Worm (Caenorhabditis elegans): Measurements from ENCODE around the gene rsu-1.

- no peak for TF ChIP-seq unc-39 (tag; optimal IDR thresholded peaks at IDR 0.05)
- no peak for TF ChIP-seq unc-62 (GFP tag; optimal IDR thresholded peaks at IDR 0.05)
- no peak for TF ChIP-seq nhr-76 (tag; optimal IDR thresholded peaks at IDR 0.05)
- TF ChIP-seq snpc-4 (tag; optimal IDR thresholded peaks at IDR 0.05): no peak
- TF ChIP-seq nhr-12 (tag; optimal IDR thresholded peaks at IDR 0.05): no peak
- TF ChIP-seq sptf-1 (tag; optimal IDR thresholded peaks at IDR 0.05): no peak
- TF ChIP-seq ztf-11 (tag; optimal IDR thresholded peaks at IDR 0.05): no peak
- no peak for TF ChIP-seq elt-1 (tag; optimal IDR thresholded peaks at IDR 0.05; ENCODE audit: borderline replicate concordance, insufficient read depth)
- no peak for TF ChIP-seq nhr-28 (tag; optimal IDR thresholded peaks at IDR 0.05)
- no peak for TF ChIP-seq lsy-2 (tag; optimal IDR thresholded peaks at IDR 0.05)
Observed at ce11 chrIII:3431385-3431784, 40.4 kb upstream of the rsu-1 start, which contains the start of gene K01A11.1.
